Worm (Caenorhabditis elegans) whole organism, L1 larva: ENCODE results near the gene Y39A3A.3.

Experiments used
- C16A3.4 ChIP-seq: fragments of 150-350 bp; optimal IDR thresholded peaks from 2 replicates; lab custom pipeline; 2014; ENCODE audit warnings: missing biosample characterization, missing genetic modification characterization
- F16B12.6 ChIP-seq: fragments of 150-350 bp; optimal IDR thresholded peaks from 2 replicates; lab custom pipeline; 2014; ENCODE audit warnings: missing biosample characterization, missing genetic modification characterization
- ceh-63 ChIP-seq: fragments of 200-800 bp; sonication (Bioruptor generic); optimal IDR thresholded peaks from 2 replicates; lab custom pipeline; 2018; ENCODE audit warnings: mild to moderate bottlenecking, missing genetic modification characterization, missing compliant biosample characterization
- ceh-8 ChIP-seq: fragments of 200-800 bp; sonication (Bioruptor generic); optimal IDR thresholded peaks from 2 replicates; lab custom pipeline; 2018; ENCODE audit warnings: mild to moderate bottlenecking, missing genetic modification characterization, moderate library complexity, missing compliant biosample characterization
- ceh-82 ChIP-seq, 3 experiments: fragments of 150-350 bp in 1 of 3; sonication (generic microtip) in 2 of 3; optimal IDR thresholded peaks; 2 replicates each; lab custom pipeline; 2014 to 2017; ENCODE audit warnings: missing biosample characterization in 3 of 3, missing genetic modification characterization in 3 of 3
- ceh-88 ChIP-seq: fragments of 200-800 bp; sonication (Bioruptor generic); IDR thresholded peaks from 2 replicates; pipeline ENCODE4 v1.3.6; 2022; ENCODE audit warnings: missing genetic modification characterization, missing compliant biosample characterization
- dsc-1 ChIP-seq: sonication (generic microtip); optimal IDR thresholded peaks from 2 replicates; lab custom pipeline; 2016; ENCODE audit warnings: mild to moderate bottlenecking, missing genetic modification characterization, missing compliant biosample characterization
- elt-2 ChIP-seq: sonication (generic microtip); optimal IDR thresholded peaks from 2 replicates; lab custom pipeline; 2016; ENCODE audit warnings: missing genetic modification characterization, mild to moderate bottlenecking, inconsistent platforms, missing compliant biosample characterization, missing genetic modification reagents
- fkh-10 ChIP-seq: sonication (generic microtip); optimal IDR thresholded peaks from 2 replicates; lab custom pipeline; 2017; ENCODE audit warnings: missing biosample characterization, missing genetic modification reagents, missing genetic modification characterization
- fkh-8 ChIP-seq: sonication (generic microtip); optimal IDR thresholded peaks from 2 replicates; lab custom pipeline; 2016; ENCODE audit warnings: mild to moderate bottlenecking, missing genetic modification characterization, missing compliant biosample characterization
- fos-1 ChIP-seq: fragments of 150-350 bp; optimal IDR thresholded peaks from 2 replicates; lab custom pipeline; 2014; ENCODE audit warnings: missing biosample characterization, missing genetic modification characterization
- hlh-17 ChIP-seq: fragments of 200-800 bp; sonication (Bioruptor generic); optimal IDR thresholded peaks from 2 replicates; lab custom pipeline; 2018; ENCODE audit warnings: missing genetic modification characterization, mild to moderate bottlenecking, missing compliant biosample characterization, moderate library complexity, borderline replicate concordance
- hpl-2 ChIP-seq: fragments of 150-350 bp; optimal IDR thresholded peaks from 2 replicates; lab custom pipeline; 2014; ENCODE audit warnings: missing biosample characterization, missing genetic modification reagents, missing genetic modification characterization
- irx-1 ChIP-seq: sonication (generic microtip); optimal IDR thresholded peaks from 2 replicates; lab custom pipeline; 2016; ENCODE audit warnings: missing genetic modification characterization, missing compliant biosample characterization
- isw-1 ChIP-seq: fragments of 200-800 bp; sonication (Bioruptor generic); IDR thresholded peaks from 2 replicates; pipeline ENCODE4 v1.3.6; 2022; ENCODE audit warnings: missing genetic modification characterization, missing compliant biosample characterization
- jun-1 ChIP-seq: fragments of 150-350 bp; optimal IDR thresholded peaks from 2 replicates; lab custom pipeline; 2014; ENCODE audit warnings: missing biosample characterization, missing genetic modification reagents, missing genetic modification characterization
- lin-13 ChIP-seq: fragments of 150-350 bp; optimal IDR thresholded peaks from 2 replicates; lab custom pipeline; 2014; ENCODE audit warnings: missing biosample characterization, missing genetic modification reagents, missing genetic modification characterization
- lin-14 ChIP-seq: fragments of 200-800 bp; sonication (Bioruptor generic); optimal IDR thresholded peaks from 2 replicates; lab custom pipeline; 2018; ENCODE audit warnings: mild to moderate bottlenecking, missing genetic modification characterization, moderate library complexity, missing compliant biosample characterization
- lin-39 ChIP-seq: fragments of 150-350 bp; optimal IDR thresholded peaks from 2 replicates; lab custom pipeline; 2014; ENCODE audit warnings: missing biosample characterization, missing genetic modification reagents, missing genetic modification characterization
- lir-3 ChIP-seq: sonication (generic microtip); optimal IDR thresholded peaks from 2 replicates; lab custom pipeline; 2016; ENCODE audit warnings: mild to moderate bottlenecking, missing genetic modification characterization, moderate library complexity, missing compliant biosample characterization; ENCODE audit not compliant: poor library complexity
- lsy-2 ChIP-seq, 2 experiments: fragments of 150-350 bp; optimal IDR thresholded peaks; 2 replicates each; lab custom pipeline; 2014; ENCODE audit warnings: missing biosample characterization in 2 of 2, missing genetic modification characterization in 2 of 2
- nhr-237 ChIP-seq: fragments of 150-350 bp; optimal IDR thresholded peaks from 2 replicates; lab custom pipeline; 2014; ENCODE audit warnings: missing biosample characterization, missing genetic modification characterization
- nhr-28 ChIP-seq: fragments of 150-350 bp; optimal IDR thresholded peaks from 2 replicates; lab custom pipeline; 2014; ENCODE audit warnings: missing biosample characterization, missing genetic modification characterization
- nhr-47 ChIP-seq: sonication (generic microtip); optimal IDR thresholded peaks from 2 replicates; lab custom pipeline; 2016; ENCODE audit warnings: mild to moderate bottlenecking, missing genetic modification characterization, moderate library complexity, missing compliant biosample characterization
- nhr-76 ChIP-seq: sonication (generic microtip); optimal IDR thresholded peaks from 2 replicates; lab custom pipeline; 2017; ENCODE audit warnings: missing biosample characterization, missing genetic modification characterization
- nhr-77 ChIP-seq: fragments of 150-350 bp; optimal IDR thresholded peaks from 2 replicates; lab custom pipeline; 2014; ENCODE audit warnings: missing biosample characterization, missing genetic modification characterization
- nhr-84 ChIP-seq: sonication (generic microtip); optimal IDR thresholded peaks from 2 replicates; lab custom pipeline; 2017; ENCODE audit warnings: missing biosample characterization, missing genetic modification characterization
- nhr-90 ChIP-seq: sonication (generic microtip); optimal IDR thresholded peaks from 2 replicates; lab custom pipeline; 2016; ENCODE audit warnings: mild to moderate bottlenecking, missing genetic modification characterization, missing compliant biosample characterization; ENCODE audit not compliant: poor library complexity
- rnt-1 ChIP-seq: sonication (generic microtip); optimal IDR thresholded peaks from 2 replicates; lab custom pipeline; 2016; ENCODE audit warnings: mild to moderate bottlenecking, missing genetic modification characterization, moderate library complexity, missing compliant biosample characterization
- snu-23 ChIP-seq: sonication (generic microtip); optimal IDR thresholded peaks from 2 replicates; lab custom pipeline; 2016; ENCODE audit warnings: missing genetic modification characterization, missing compliant biosample characterization
- sox-4 ChIP-seq: sonication (generic microtip); optimal IDR thresholded peaks from 2 replicates; lab custom pipeline; 2016; ENCODE audit warnings: missing genetic modification characterization, missing compliant biosample characterization
- unc-130 ChIP-seq: fragments of 150-350 bp; optimal IDR thresholded peaks from 2 replicates; lab custom pipeline; 2017; ENCODE audit warnings: missing biosample characterization, missing genetic modification characterization, inconsistent platforms
- unc-30 ChIP-seq: sonication (generic microtip); optimal IDR thresholded peaks from 2 replicates; lab custom pipeline; 2017; ENCODE audit warnings: missing biosample characterization, missing genetic modification characterization
- unc-62 ChIP-seq: fragments of 150-350 bp; optimal IDR thresholded peaks from 2 replicates; lab custom pipeline; 2014; ENCODE audit warnings: missing biosample characterization, missing genetic modification reagents, missing genetic modification characterization
- vab-15 ChIP-seq: sonication (generic microtip); optimal IDR thresholded peaks from 2 replicates; lab custom pipeline; 2017; ENCODE audit warnings: missing genotype, mild to moderate bottlenecking, missing genetic modification characterization, missing compliant biosample characterization

The Y39A3A.3 gene

ce11 chrIII:2032327-2033093, 35.6 kb downstream of the Y39A3A.3 start (continued):
- TF ChIP-seq nhr-76 (tag; lab: Kevin White, UChicago) (no peak), C16A3.4 (tag; lab: Kevin White, UChicago) (peak; percentile 23), lir-3 (tag; lab: Kevin White, UChicago) (no peak), rnt-1 (tag; lab: Kevin White, UChicago) (peak; percentile 83), nhr-47 (tag; lab: Kevin White, UChicago) (peak; percentile 26)

ce11 chrIII:2031746-2032145, 36.4 kb downstream of the Y39A3A.3 start:
- TF ChIP-seq hpl-2 (GFP tag; lab: Kevin White, UChicago) = no peak
- TF ChIP-seq nhr-84 (tag; lab: Kevin White, UChicago) = no peak
- TF ChIP-seq fkh-10 = no peak
- TF ChIP-seq F16B12.6 = no peak
- TF ChIP-seq lin-13 = no peak
- TF ChIP-seq unc-30 (tag; lab: Kevin White, UChicago) = no peak
- no peak for TF ChIP-seq vab-15 (tag; lab: Kevin White, UChicago)
- TF ChIP-seq unc-130 (tag; lab: Kevin White, UChicago) = no peak
- no peak for TF ChIP-seq lin-39 (tag; lab: Kevin White, UChicago)
- no peak for TF ChIP-seq irx-1
- no peak for TF ChIP-seq dsc-1
- no peak for TF ChIP-seq nhr-90 (tag; lab: Kevin White, UChicago)

- TF ChIP-seq fkh-8 = no peak
- TF ChIP-seq elt-2 (tag; lab: Kevin White, UChicago) = no peak
- no peak for TF ChIP-seq ceh-63 (GFP tag; lab: Kevin White, UChicago)
- no peak for TF ChIP-seq vab-15 (tag; lab: Kevin White, UChicago)
- no peak for TF ChIP-seq unc-62 (GFP tag; lab: Kevin White, UChicago)
- TF ChIP-seq ceh-8 (GFP tag; lab: Kevin White, UChicago) = no peak
- TF ChIP-seq, all 84 proteins: peak for 0
Measured at ce11 chrIII:2030776-2031565, 37.2 kb downstream of the Y39A3A.3 start.

ce11 chrIII:2027517-2027916, 40.6 kb downstream of the Y39A3A.3 start:
- TF ChIP-seq lsy-2 (tag; optimal IDR thresholded peaks at IDR 0.05; lab: Kevin White, UChicago) (peak in 1 of 2 experiments; percentile 9), hlh-17 (GFP tag; lab: Kevin White, UChicago) (no peak), lin-14 (GFP tag; lab: Kevin White, UChicago) (peak; percentile 26)

- TF ChIP-seq snu-23 (GFP tag; lab: Kevin White, UChicago) (no peak), isw-1 (GFP tag; lab: Robert Waterston, UW) (no peak), nhr-77 (tag; lab: Kevin White, UChicago) (no peak), ceh-88 (GFP tag; lab: Robert Waterston, UW) (no peak), nhr-237 (tag; lab: Kevin White, UChicago) (no peak), sox-4 (no peak), ceh-82 (tag; optimal IDR thresholded peaks at IDR 0.05; lab: Kevin White, UChicago) (no peak), lir-3 (tag; lab: Kevin White, UChicago) (no peak), nhr-28 (tag; lab: Kevin White, UChicago) (no peak), fos-1 (tag; lab: Kevin White, UChicago) (no peak), hpl-2 (GFP tag; lab: Kevin White, UChicago) (no peak), jun-1 (tag; lab: Kevin White, UChicago) (no peak)
Measured at ce11 chrIII:2021495-2021894, 46.7 kb downstream of the Y39A3A.3 start, which contains the start of gene ckr-2. TSS of gene ckr-2 (minus strand) at chrIII:2021595.
